Worm (Caenorhabditis elegans): Measurements from ENCODE around the gene mrpl-39.

DNA sequence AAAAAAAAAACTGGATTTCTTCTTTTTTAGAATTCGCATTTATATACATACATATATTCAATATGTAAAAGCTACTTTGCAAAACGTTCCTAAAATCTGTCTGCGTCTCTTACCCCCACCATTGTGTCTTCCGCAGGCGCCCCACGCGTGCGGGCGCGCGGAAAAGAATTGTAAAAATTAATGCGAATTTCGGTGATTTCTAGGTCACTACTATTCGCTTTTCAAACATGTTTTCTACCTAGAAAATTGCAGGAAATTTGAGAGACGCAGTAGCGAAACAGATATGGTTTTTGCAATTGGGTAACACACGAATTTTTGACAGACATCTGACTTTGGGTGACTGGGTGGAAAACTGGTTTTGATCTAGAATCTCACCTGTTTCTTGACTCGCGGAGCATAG lies 33.7 kb downstream of the mrpl-39 start:
- no peak for TF ChIP-seq ets-7 (tag; optimal IDR thresholded peaks at IDR 0.05)
- no peak for TF ChIP-seq ama-1 (optimal IDR thresholded peaks at IDR 0.05)
- no peak for TF ChIP-seq flt-1 (GFP tag; IDR thresholded peaks at IDR 0.05)
- TF ChIP-seq aly-1 (tag; optimal IDR thresholded peaks at IDR 0.05): no peak
- TF ChIP-seq pes-1 (GFP tag; IDR thresholded peaks at IDR 0.05): no peak
- no peak for TF ChIP-seq scrt-1 (GFP tag; IDR thresholded peaks at IDR 0.05)
- TF ChIP-seq hmbx-1 (tag; optimal IDR thresholded peaks at IDR 0.05): no peak
- TF ChIP-seq sea-1 (GFP tag; conservative IDR thresholded peaks at IDR 0.05): no peak
- TF ChIP-seq tra-4 (tag; optimal IDR thresholded peaks at IDR 0.05): no peak
- no peak for TF ChIP-seq B0310.2 (tag; optimal IDR thresholded peaks at IDR 0.05)
- no peak for TF ChIP-seq tbx-37 (GFP tag; conservative IDR thresholded peaks at IDR 0.05)
- no peak for TF ChIP-seq F13C5.2 (tag; optimal IDR thresholded peaks at IDR 0.05)
